Fruit fly (Drosophila melanogaster) whole organism, prepupa: Measurements from ENCODE around the gene CG7724.

Experiments used
- Blimp-1 ChIP-seq: fragments of 200-800 bp; sonication (Bioruptor generic); optimal IDR thresholded peaks from 3 replicates; lab custom pipeline; 2017; ENCODE audit warnings: missing biosample characterization, missing genetic modification characterization, mild to moderate bottlenecking, moderate library complexity, missing genetic modification reagents
- CG10669 ChIP-seq: fragments of 200-800 bp; sonication (Bioruptor generic); optimal IDR thresholded peaks from 3 replicates; lab custom pipeline; 2018; ENCODE audit warnings: missing biosample characterization, mild to moderate bottlenecking, missing genetic modification characterization, moderate library complexity
- CG11294 ChIP-seq: fragments of 200-800 bp; sonication (Bioruptor generic); IDR thresholded peaks from 2 replicates; pipeline ENCODE4 v1.3.6; 2022; ENCODE audit warnings: missing biosample characterization, missing genetic modification characterization
- CG11762 ChIP-seq: fragments of 200-800 bp; sonication (Bioruptor generic); optimal IDR thresholded peaks from 3 replicates; lab custom pipeline; 2016; ENCODE audit warnings: missing biosample characterization, missing genetic modification characterization; ENCODE audit not compliant: insufficient read depth
- CG11902 ChIP-seq: fragments of 200-800 bp; sonication (Bioruptor generic); optimal IDR thresholded peaks from 3 replicates; lab custom pipeline; 2016; ENCODE audit warnings: missing biosample characterization, missing genetic modification characterization
- CG15336 ChIP-seq: fragments of 200-800 bp; sonication (Bioruptor generic); IDR thresholded peaks from 2 replicates; pipeline ENCODE4 v1.3.6; 2022; ENCODE audit warnings: missing biosample characterization, missing genetic modification characterization
- CG3032 ChIP-seq: fragments of 200-800 bp; optimal IDR thresholded peaks from 2 replicates; lab custom pipeline; 2019; ENCODE audit warnings: missing biosample characterization, mild to moderate bottlenecking, missing genetic modification characterization, moderate library complexity
- CG31627 ChIP-seq: fragments of 200-800 bp; sonication (Bioruptor generic); optimal IDR thresholded peaks from 3 replicates; lab custom pipeline; 2016; ENCODE audit warnings: missing biosample characterization, missing genetic modification characterization
- CG32006 ChIP-seq: fragments of 200-800 bp; sonication (Bioruptor generic); optimal IDR thresholded peaks from 3 replicates; lab custom pipeline; 2017; ENCODE audit warnings: missing biosample characterization, mild to moderate bottlenecking, missing genetic modification characterization
- CG3919 ChIP-seq: fragments of 200-800 bp; sonication (Bioruptor generic); optimal IDR thresholded peaks from 3 replicates; lab custom pipeline; 2016; ENCODE audit warnings: missing biosample characterization, missing genetic modification characterization
- CG4318 ChIP-seq: fragments of 200-800 bp; sonication (Bioruptor generic); optimal IDR thresholded peaks from 3 replicates; lab custom pipeline; 2017; ENCODE audit warnings: missing biosample characterization, mild to moderate bottlenecking, missing genetic modification characterization
- CG6163 ChIP-seq: fragments of 200-800 bp; sonication (Bioruptor generic); IDR thresholded peaks from 3 replicates; pipeline ENCODE4 v1.3.6; 2022; ENCODE audit warnings: missing biosample characterization, missing genetic modification characterization
- CG6276 ChIP-seq: fragments of 200-800 bp; sonication (Bioruptor generic); optimal IDR thresholded peaks from 2 replicates; lab custom pipeline; 2017; ENCODE audit warnings: missing biosample characterization, mild to moderate bottlenecking, missing genetic modification characterization
- CG6792 ChIP-seq: fragments of 200-800 bp; sonication (Bioruptor generic); optimal IDR thresholded peaks from 3 replicates; lab custom pipeline; 2016; ENCODE audit warnings: missing biosample characterization, missing genetic modification characterization
- CG6808 ChIP-seq: fragments of 200-800 bp; sonication (Bioruptor generic); optimal IDR thresholded peaks from 3 replicates; lab custom pipeline; 2017; ENCODE audit warnings: missing biosample characterization, missing genetic modification characterization, mild to moderate bottlenecking, moderate library complexity, missing genetic modification reagents
- CG8319 ChIP-seq: fragments of 200-800 bp; sonication (Bioruptor generic); optimal IDR thresholded peaks from 3 replicates; lab custom pipeline; 2016; ENCODE audit warnings: missing biosample characterization, missing genetic modification characterization
- CG8632 ChIP-seq: fragments of 200-800 bp; sonication (Bioruptor generic); optimal IDR thresholded peaks from 3 replicates; lab custom pipeline; 2016; ENCODE audit warnings: missing biosample characterization, missing genetic modification characterization
- CG9139 ChIP-seq: fragments of 200-800 bp; sonication (Bioruptor generic); optimal IDR thresholded peaks from 3 replicates; lab custom pipeline; 2017; ENCODE audit warnings: missing biosample characterization, mild to moderate bottlenecking, missing genetic modification characterization
- Eip75B ChIP-seq: fragments of 200-800 bp; sonication (Bioruptor generic); optimal IDR thresholded peaks from 3 replicates; lab custom pipeline; 2016; ENCODE audit warnings: missing biosample characterization, missing genetic modification characterization
- Eip78C ChIP-seq: fragments of 200-800 bp; sonication (Bioruptor generic); peaks from one replicate; lab custom pipeline; 2016; ENCODE audit warnings: missing biosample characterization, missing genetic modification characterization
- Ets21C ChIP-seq: fragments of 200-800 bp; sonication (Bioruptor generic); optimal IDR thresholded peaks from 3 replicates; lab custom pipeline; 2016; ENCODE audit warnings: missing biosample characterization, missing genetic modification characterization
- Hr39 ChIP-seq: fragments of 200-800 bp; sonication (Bioruptor generic); optimal IDR thresholded peaks from 2 replicates; lab custom pipeline; 2016; ENCODE audit warnings: missing biosample characterization, missing genetic modification characterization
- Lpt ChIP-seq: fragments of 200-800 bp; sonication (Bioruptor generic); optimal IDR thresholded peaks from 3 replicates; lab custom pipeline; 2016; ENCODE audit warnings: missing biosample characterization, missing genetic modification characterization
- Met ChIP-seq: fragments of 200-800 bp; sonication (Bioruptor generic); optimal IDR thresholded peaks from 3 replicates; lab custom pipeline; 2016; ENCODE audit warnings: missing biosample characterization, missing genetic modification characterization
- OdsH ChIP-seq: fragments of 200-800 bp; sonication (Bioruptor generic); optimal IDR thresholded peaks from 3 replicates; lab custom pipeline; 2016; ENCODE audit warnings: missing biosample characterization, missing genetic modification characterization
- Sox102F ChIP-seq: fragments of 200-800 bp; sonication (Bioruptor generic); optimal IDR thresholded peaks from 2 replicates; lab custom pipeline; 2016; ENCODE audit warnings: missing biosample characterization, mild to moderate bottlenecking, missing genetic modification characterization
- Sox14 ChIP-seq: fragments of 200-800 bp; sonication (Bioruptor generic); optimal IDR thresholded peaks from 3 replicates; lab custom pipeline; 2016; ENCODE audit warnings: missing biosample characterization, missing genetic modification characterization
- Sox15 ChIP-seq: fragments of 200-800 bp; sonication (Bioruptor generic); optimal IDR thresholded peaks from 3 replicates; lab custom pipeline; 2016; ENCODE audit warnings: missing biosample characterization, missing genetic modification characterization
- achi ChIP-seq: fragments of 200-800 bp; sonication (Bioruptor generic); optimal IDR thresholded peaks from 3 replicates; lab custom pipeline; 2016; ENCODE audit warnings: missing biosample characterization, missing genetic modification characterization
- acj6 ChIP-seq: fragments of 200-800 bp; sonication (Bioruptor generic); optimal IDR thresholded peaks from 3 replicates; lab custom pipeline; 2016; ENCODE audit warnings: missing biosample characterization, missing genetic modification characterization
- cyc ChIP-seq: fragments of 200-800 bp; sonication (Bioruptor generic); optimal IDR thresholded peaks from 3 replicates; lab custom pipeline; 2016; ENCODE audit warnings: missing biosample characterization, missing genetic modification characterization
- dac ChIP-seq: fragments of 200-800 bp; sonication (Bioruptor generic); optimal IDR thresholded peaks from 2 replicates; lab custom pipeline; 2017; ENCODE audit warnings: missing biosample characterization, mild to moderate bottlenecking, missing genetic modification characterization
- eg ChIP-seq: fragments of 200-800 bp; sonication (Bioruptor generic); IDR thresholded peaks from 3 replicates; pipeline ENCODE4 v1.3.6; 2022; ENCODE audit warnings: missing biosample characterization, missing genetic modification characterization
- esn ChIP-seq: fragments of 200-800 bp; sonication (Bioruptor generic); optimal IDR thresholded peaks from 2 replicates; lab custom pipeline; 2016; ENCODE audit warnings: missing biosample characterization, mild to moderate bottlenecking, missing genetic modification characterization, moderate library complexity
- fd59A ChIP-seq: fragments of 200-800 bp; sonication (Bioruptor generic); optimal IDR thresholded peaks from 2 replicates; lab custom pipeline; 2017; ENCODE audit warnings: missing biosample characterization, mild to moderate bottlenecking, missing genetic modification characterization, missing genetic modification reagents
- fd85E ChIP-seq: fragments of 200-800 bp; sonication (Bioruptor generic); optimal IDR thresholded peaks from 3 replicates; lab custom pipeline; 2016; ENCODE audit warnings: missing biosample characterization, missing genetic modification characterization
- fkh ChIP-seq: fragments of 200-800 bp; sonication (Bioruptor generic); optimal IDR thresholded peaks from 3 replicates; lab custom pipeline; 2017; ENCODE audit warnings: missing biosample characterization, mild to moderate bottlenecking, missing genetic modification characterization, moderate library complexity
- lz ChIP-seq: fragments of 200-800 bp; sonication (Bioruptor generic); optimal IDR thresholded peaks from 3 replicates; lab custom pipeline; 2016; ENCODE audit warnings: missing biosample characterization, missing genetic modification characterization
- pdm3 ChIP-seq: fragments of 200-800 bp; sonication (Bioruptor generic); optimal IDR thresholded peaks from 3 replicates; lab custom pipeline; 2016; ENCODE audit warnings: missing biosample characterization, missing genetic modification characterization
- salr ChIP-seq, 2 experiments: fragments of 200-800 bp; sonication (Bioruptor generic); optimal IDR thresholded peaks; 3 replicates each; lab custom pipeline; 2016 to 2018; ENCODE audit warnings: missing biosample characterization in 2 of 2, missing genetic modification characterization in 2 of 2, mild to moderate bottlenecking in 1 of 2
- spab ChIP-seq: fragments of 200-800 bp; sonication (Bioruptor generic); optimal IDR thresholded peaks from 2 replicates; lab custom pipeline; 2017; ENCODE audit warnings: missing biosample characterization, mild to moderate bottlenecking, missing genetic modification characterization, missing genetic modification reagents
- ss ChIP-seq, 2 experiments: fragments of 200-800 bp; sonication (Bioruptor generic); optimal IDR thresholded peaks; 2 replicates in 1 of 2; 3 replicates in 1 of 2; lab custom pipeline; 2017 to 2018; ENCODE audit warnings: mild to moderate bottlenecking in 2 of 2, missing biosample characterization in 2 of 2, missing genetic modification characterization in 2 of 2, moderate library complexity in 1 of 2
- topi ChIP-seq: fragments of 200-800 bp; sonication (Bioruptor generic); optimal IDR thresholded peaks from 3 replicates; lab custom pipeline; 2016; ENCODE audit warnings: missing biosample characterization, missing genetic modification characterization
- vri ChIP-seq: fragments of 200-800 bp; sonication (Bioruptor generic); optimal IDR thresholded peaks from 3 replicates; lab custom pipeline; 2016; ENCODE audit warnings: missing biosample characterization, mild to moderate bottlenecking, missing genetic modification characterization

The CG7724 gene

DNA sequence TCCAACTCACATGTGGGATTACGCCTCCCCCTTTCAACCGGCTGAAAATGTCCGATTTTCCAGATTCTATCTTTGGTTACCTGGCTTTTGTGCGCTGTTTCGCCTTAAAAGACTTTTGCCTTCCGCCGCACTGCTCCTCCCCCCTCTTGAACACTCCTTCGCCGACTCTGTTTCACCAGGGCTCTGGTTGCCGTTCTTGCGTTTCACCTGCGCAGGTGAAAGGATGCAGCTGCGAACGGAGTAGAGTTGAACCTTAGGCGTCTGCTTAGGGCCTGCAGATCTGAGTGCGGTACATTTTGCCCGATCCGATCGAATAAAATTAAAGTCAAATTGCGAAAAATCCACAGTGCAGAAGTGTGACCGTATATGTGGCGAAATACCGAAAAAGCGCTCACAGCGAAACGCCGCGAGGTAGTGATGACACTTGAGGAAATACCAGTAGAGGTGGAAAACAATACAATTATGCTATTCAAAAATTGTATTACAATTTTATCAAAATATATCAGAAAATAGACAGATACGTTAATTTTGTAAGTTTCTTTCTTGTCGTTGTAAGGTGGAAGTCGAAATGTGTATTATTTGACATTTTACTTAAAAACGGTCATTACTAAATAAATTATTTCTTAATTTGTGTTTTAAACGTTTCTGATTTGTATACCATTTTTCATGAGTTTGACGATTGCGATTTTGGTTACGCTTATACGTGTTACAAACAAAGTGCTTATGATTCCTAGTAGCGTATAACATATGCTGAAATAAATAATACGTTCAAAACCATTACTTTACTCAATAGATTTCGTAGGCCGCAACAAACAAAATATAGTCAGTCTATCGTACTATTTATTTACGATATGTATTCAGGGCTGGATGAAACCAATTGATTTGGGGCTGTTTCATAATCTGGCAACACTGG, 39.5 kb upstream of the CG7724 start, which contains the start of the genes CG6664 and CG7728:
Gene CG6664, minus strand, starts transcription at position 518 of the 913 bp plus-strand sequence.
Gene CG7728, plus strand, starts transcription at position 874 of the 913 bp plus-strand sequence.
- TF ChIP-seq CG3032 (tag; lab: Kevin White, UChicago) (peak; percentile 64), Sox15 (peak; percentile 42), esn (peak; percentile 67), CG4318 (GFP tag; lab: Kevin White, UChicago) (no peak), dac (GFP tag; lab: Kevin White, UChicago) (peak; percentile 15), Sox14 (GFP tag; lab: Kevin White, UChicago) (peak; percentile 42), CG10669 (GFP tag; lab: Kevin White, UChicago) (no peak), CG3919 (GFP tag; lab: Kevin White, UChicago) (peak; percentile 33), CG32006 (GFP tag; lab: Kevin White, UChicago) (no peak), ss (GFP tag; optimal IDR thresholded peaks at IDR 0.05; lab: Kevin White, UChicago) (no peak), CG8632 (peak; percentile 48), CG6792 (GFP tag; lab: Kevin White, UChicago) (peak; percentile 14), Met (GFP tag; lab: Kevin White, UChicago) (no peak), pdm3 (no peak), Eip78C (GFP tag; lab: Kevin White, UChicago) (peak; percentile 60), eg (GFP tag; lab: Robert Waterston, UW) (no peak; the same call in 2 of the 3 replicates), fd59A (peak; percentile 34), CG15336 (GFP tag; lab: Robert Waterston, UW) (no peak), CG11902 (peak; percentile 41), CG31627 (GFP tag; lab: Kevin White, UChicago) (peak; percentile 65), Lpt (GFP tag; lab: Kevin White, UChicago) (peak; percentile 19), CG8319 (no peak), cyc (GFP tag; lab: Kevin White, UChicago) (peak; percentile 57), fd85E (GFP tag; lab: Kevin White, UChicago) (no peak), salr (GFP tag; optimal IDR thresholded peaks at IDR 0.05; lab: Kevin White, UChicago) (no peak), CG11294 (GFP tag; lab: Robert Waterston, UW) (no peak; the same call in 1 of the 2 replicates), lz (GFP tag; lab: Kevin White, UChicago) (peak; percentile 71), OdsH (GFP tag; lab: Kevin White, UChicago) (no peak), acj6 (no peak), Hr39 (peak; percentile 56), spab (GFP tag; lab: Kevin White, UChicago) (no peak), CG9139 (GFP tag; lab: Kevin White, UChicago) (no peak), topi (peak; percentile 60), CG11762 (GFP tag; lab: Kevin White, UChicago) (peak; percentile 37), CG6163 (GFP tag; lab: Robert Waterston, UW) (0 out of 3 replicates have a peak, but pooled peaks have one; percentile 47), fkh (peak; percentile 99), Eip75B (GFP tag; lab: Kevin White, UChicago) (no peak), vri (GFP tag; lab: Kevin White, UChicago) (no peak), Ets21C (GFP tag; lab: Kevin White, UChicago) (peak; percentile 54), Blimp-1 (GFP tag; lab: Kevin White, UChicago) (peak; percentile 6), Sox102F (GFP tag; lab: Kevin White, UChicago) (no peak), achi (no peak), CG6808 (no peak), CG6276 (GFP tag; lab: Kevin White, UChicago) (no peak)
